Worm (Caenorhabditis elegans) whole organism, dauer: ENCODE measurements around the gene F07E5.13.
"Not testable (repeated sequence)": the region's sequence is repeated elsewhere in the genome, so short reads cannot be mapped to it uniquely, and the experiment has no call there.

Source experiments
- unc-62 ChIP-seq: sonication (generic microtip); optimal IDR thresholded peaks from 2 replicates; lab custom pipeline; 2017; ENCODE audit warnings: missing biosample characterization, missing genetic modification reagents, missing genetic modification characterization

Gene F07E5.13

DNA sequence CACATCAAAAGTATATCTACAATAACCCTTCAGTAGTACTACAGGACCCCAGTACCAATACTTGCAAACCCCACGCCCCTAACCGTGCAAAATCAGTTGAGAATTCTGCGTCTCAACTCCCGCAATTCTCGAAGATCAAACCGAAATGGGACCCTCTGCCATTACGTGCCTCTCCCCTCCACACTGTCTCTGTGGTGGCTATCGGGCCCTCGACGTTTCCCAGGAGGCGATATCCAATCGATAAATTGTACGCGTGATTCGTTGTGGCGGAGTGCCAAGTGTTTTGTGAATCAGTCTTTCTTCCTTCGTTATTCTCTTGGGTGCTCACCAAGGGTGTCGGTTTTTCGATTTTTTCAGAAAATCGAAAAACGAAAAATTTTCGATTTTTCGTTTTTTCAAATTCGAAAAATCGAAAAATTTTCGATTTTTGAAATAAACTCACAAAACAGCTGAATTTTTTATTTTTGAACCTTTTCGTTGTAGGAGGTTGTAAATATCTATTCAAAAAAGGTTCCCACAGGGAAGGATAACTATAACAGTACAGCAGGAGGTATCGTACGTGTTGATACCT lies 3.6 kb upstream of the F07E5.13 start, which contains the start of gene F07E5.12:
TSS of gene F07E5.12 (plus strand) at position 521 of the 571 bp plus-strand sequence.
- TF ChIP-seq unc-62: not testable (repeated sequence)

DNA sequence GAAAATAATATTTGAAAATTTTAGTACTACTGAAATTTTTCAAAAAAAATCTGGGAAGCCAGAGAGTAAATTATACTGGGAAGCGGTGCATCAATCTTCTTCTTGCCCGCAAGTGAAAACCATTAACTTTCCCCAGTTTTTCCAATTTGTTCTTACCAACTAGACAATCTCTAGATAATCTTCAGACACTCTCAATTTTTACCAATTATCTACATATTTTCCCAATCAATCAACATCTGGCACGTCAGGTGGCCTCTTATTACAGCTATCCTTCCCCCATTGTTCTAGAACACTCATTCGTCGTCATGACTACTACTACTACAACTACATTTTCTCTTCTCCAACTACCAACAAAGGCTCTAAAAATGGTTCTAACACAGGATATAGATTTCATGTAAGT lies 608 bp upstream of the F07E5.13 start, which contains the start of gene fbxb-6:
TSS of gene fbxb-6 (plus strand) at position 301 of the 400 bp plus-strand sequence.
- TF ChIP-seq unc-62: no peak

DNA sequence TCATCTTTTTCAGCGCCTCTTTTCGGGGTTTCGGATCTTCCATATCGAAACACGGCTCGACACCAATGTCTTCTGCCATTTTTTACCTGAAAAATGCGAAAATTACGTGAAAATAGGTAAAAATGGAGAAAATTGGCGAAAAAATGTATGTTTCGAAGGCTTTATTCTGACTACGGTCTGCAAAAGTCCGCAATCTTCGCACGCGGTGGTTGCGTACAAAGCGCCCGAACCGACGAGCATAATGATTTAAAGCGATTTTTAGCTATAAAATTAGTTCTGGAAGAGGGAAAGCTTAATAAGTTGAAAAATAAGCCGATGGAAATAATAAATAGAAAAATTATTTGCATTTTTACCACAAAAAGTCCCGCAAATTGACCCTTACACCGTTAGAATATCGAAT lies 4.9 kb downstream of the F07E5.13 start, which contains the start of gene F07E5.5:
TSS of gene F07E5.5 (minus strand) at position 86 of the 400 bp plus-strand sequence.
- no peak for TF ChIP-seq unc-62

DNA sequence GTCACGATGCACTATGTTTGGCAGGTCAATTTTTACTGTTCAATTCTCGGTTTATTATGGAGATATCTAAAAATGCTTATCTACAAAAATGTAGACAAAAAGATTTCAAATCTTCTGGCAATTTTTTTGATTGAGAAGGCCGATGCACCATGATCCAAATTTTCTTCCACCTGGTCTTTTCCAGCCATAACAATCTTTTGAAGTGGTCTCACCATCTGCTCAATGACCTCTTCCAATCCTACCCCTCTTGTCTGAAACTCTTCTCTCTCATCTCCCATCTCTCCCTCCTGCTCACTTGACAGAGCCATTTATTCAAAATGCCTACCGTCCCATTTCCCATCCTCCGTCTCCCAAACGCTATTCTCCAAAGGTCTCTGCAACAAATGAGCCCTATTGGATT lies 12.5 kb downstream of the F07E5.13 start, which contains the start of gene fbxb-35:
TSS of gene fbxb-35 (plus strand) at position 301 of the 400 bp plus-strand sequence.
- TF ChIP-seq unc-62: no peak

DNA sequence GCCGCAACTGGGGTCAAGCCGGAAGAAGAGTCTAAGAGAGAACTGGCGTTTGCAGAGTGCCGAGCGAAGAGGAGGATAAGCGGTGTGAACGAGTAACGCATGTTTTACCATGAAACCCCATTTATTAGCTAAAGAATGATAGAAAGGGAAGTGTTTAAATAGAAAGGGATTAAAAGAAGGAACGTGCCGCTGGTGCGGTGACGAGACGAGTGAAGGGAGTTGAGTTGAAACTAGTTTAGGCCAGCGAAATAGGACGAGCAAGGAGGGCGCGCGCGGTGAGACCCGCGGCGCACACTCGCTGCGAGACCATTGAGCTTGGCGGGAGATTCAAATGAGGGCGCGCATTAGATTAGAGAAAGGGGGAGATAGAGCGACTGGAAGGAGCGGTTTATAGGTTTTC lies 17.3 kb downstream of the F07E5.13 start, which contains the start of gene math-1:
TSS of gene math-1 (minus strand) at position 101 of the 400 bp plus-strand sequence.
- TF ChIP-seq unc-62: not testable (repeated sequence)

DNA sequence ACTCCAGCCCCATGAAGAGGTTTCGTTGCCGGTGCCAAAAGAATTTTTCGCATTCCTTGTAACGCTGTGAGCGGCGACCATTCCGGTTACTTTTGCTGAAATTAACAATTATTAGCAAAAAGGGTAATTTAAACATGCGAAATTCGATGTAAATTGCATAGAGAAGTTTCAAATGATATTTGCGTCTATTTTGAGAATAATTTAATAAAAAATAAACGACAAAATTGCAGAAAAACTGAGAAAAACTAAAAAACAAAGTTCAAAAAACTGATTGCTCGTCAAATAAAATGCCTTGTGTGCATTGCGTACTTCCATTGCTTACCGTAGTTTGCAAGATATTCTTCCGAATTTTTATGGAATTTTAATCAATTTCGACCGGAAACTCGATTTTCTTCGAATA lies 18.4 kb downstream of the F07E5.13 start, which contains the start of gene bath-24:
TSS of gene bath-24 (minus strand) at position 101 of the 400 bp plus-strand sequence.
- TF ChIP-seq unc-62: no peak

DNA sequence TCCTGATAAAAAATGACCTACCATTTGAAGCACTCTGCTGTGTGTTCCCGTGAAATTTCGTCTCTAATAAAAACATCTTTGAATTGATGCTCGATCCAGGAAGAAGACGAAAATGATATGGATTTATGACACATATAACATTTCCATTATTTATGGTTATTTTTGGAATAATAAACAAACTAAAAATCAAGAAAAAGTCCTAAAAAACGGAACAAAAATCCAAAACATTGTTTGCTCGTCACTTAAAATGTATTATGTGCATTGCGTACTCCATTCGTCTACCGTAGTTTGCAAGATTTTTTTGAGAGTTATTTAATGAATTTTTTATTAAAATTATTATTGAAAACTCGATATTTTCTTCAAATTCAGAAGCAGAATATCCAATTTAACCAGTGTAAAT lies 21.4 kb downstream of the F07E5.13 start, which contains the start of gene bath-20:
TSS of gene bath-20 (minus strand) at position 101 of the 400 bp plus-strand sequence.
- no peak for TF ChIP-seq unc-62

DNA sequence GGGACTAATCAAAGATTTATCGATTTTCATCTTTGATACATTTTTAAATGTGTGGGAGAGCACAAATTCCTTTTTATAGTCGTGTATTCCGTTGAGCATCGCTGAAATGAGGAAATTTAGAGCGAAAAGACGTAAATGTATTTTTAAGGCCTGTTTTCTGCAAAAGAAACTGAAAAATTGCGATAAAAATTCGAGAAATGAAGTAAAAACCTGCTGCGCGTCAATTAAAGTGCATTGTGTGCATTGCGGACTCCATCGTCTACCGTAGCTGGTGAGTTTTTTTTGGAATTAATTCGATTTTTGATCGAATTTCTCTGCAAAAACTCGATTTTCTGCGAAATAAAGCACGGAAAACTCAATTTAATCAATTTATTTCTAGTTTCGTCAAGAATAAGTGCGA lies 24.6 kb downstream of the F07E5.13 start, which contains the start of gene bath-19:
TSS of gene bath-19 (minus strand) at position 101 of the 400 bp plus-strand sequence.
- TF ChIP-seq unc-62: no peak

DNA sequence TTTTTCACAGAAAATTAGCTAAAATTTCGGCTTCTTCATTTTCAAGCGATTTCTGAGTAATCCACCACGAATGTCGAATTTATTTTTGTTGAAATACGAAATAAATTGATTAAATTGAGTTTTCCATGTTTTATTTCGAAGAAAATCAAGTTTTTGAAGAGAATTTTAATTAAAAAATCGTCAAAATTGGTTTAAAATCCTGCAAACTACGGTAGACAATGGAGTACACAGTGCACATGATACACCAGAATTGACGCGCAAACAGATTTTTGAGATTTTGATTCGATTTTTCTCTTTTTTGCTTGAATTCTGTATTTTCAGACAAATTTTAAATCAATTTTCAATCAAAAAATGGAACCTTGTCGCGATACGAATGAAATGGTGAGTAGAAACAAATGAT lies 30.6 kb downstream of the F07E5.13 start, which contains the start of gene F59H6.14:
TSS of gene F59H6.14 (plus strand) at position 301 of the 400 bp plus-strand sequence.
- no peak for TF ChIP-seq unc-62

DNA sequence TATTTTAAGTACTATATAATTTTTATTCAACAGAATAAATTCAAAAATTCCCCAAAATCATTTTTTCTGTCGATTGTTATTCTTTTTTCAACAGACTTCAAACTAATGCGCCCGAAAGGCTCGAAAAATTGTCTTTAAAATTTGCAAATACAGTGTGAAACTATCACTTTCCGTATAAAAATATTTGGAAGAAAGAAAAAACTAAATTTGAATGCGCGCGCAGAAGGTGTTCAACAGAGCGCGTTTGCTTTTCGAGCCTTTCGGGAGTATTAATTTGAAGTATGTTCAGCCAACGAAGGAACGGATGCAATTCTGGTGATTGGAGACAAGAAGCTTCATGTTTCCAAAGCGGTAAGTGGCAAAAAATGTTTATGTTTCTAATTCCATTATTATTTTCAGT lies 31.6 kb downstream of the F07E5.13 start, which contains the start of gene btb-4:
TSS of gene btb-4 (plus strand) at position 35 of the 400 bp plus-strand sequence.
- not testable (repeated sequence) for TF ChIP-seq unc-62

DNA sequence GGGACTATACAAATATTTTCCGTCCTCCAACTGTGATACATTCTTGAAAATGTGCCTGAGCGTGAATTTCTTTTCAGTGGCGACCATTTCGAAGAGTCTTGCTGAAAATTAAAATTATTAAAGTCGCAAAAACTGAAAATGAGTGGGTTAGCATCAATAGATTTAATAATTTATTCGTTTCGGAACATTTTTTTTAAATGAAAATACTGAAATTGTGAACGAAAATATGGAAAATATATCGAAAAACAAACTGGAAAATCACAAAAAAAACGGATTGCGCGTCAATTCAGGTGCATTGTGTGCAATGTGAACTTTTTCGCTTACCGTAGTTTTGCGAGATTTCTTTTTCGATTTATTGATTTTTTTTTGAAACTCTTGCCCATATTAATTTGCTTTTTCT lies 32.0 kb downstream of the F07E5.13 start, which contains the start of gene bath-5:
TSS of gene bath-5 (minus strand) at position 101 of the 400 bp plus-strand sequence.
- TF ChIP-seq unc-62: no peak

DNA sequence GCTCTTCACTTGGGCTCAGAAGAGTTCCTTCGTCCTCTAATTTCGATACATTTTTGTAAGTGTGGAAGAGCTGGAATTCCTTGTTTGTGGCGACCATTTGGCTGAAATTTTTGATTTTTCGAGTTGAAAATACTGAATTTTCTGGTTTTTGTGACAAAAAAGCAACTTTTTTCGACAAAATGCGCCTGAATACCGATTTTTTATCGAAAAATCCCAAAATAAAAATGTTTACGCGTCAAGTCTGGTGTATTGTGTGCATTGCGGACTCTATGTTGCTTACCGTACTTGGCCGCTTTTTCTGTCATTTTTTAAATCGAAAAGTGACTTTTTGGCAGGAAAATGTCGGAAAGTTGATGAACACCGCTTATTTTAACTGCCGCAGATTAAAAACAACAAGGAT lies 33.5 kb downstream of the F07E5.13 start, which contains the start of gene bath-3:
TSS of gene bath-3 (minus strand) at position 101 of the 400 bp plus-strand sequence.
- no peak for TF ChIP-seq unc-62

DNA sequence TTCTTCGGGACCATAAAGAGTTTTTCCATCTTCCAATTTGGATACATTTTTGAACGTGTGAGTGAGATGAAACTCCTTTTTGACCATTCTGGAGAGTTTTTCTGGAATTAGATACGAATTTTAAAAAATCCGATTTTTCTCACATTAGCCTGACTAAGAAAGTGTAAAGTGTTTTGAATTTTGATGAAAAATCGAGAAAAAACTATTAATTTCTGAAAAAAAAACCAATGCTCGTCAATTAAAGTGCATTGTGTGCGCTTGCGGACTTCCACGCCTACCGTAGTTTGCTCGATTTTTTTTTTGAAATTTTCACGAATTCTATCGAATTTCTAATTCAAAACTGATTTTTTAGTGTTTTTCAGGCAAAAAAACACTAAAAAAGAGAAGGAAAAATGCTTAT lies 35.2 kb downstream of the F07E5.13 start, which contains the start of gene bath-1:
TSS of gene bath-1 (minus strand) at position 101 of the 400 bp plus-strand sequence.
- TF ChIP-seq unc-62: no peak

DNA sequence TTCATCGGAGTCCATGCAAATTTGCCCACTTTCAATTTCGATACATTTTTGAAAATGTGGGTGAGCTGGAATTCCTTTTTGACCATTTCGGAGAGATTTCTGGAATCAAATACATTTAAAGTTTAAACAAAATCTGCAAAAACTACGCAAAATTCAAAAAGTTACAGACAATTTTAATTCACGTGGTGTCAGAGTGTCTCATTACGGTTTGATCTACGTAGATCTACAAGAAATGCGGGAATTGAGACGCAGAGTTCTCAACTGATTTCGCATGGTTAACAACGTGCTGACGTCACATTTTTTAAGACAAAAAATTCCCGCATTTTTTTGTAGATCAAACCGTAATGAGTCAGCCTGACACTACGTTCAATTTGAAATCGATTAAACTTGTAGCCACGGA lies 37.4 kb downstream of the F07E5.13 start, which contains the start of gene bath-21:
TSS of gene bath-21 (minus strand) at position 101 of the 400 bp plus-strand sequence.
- no peak for TF ChIP-seq unc-62

DNA sequence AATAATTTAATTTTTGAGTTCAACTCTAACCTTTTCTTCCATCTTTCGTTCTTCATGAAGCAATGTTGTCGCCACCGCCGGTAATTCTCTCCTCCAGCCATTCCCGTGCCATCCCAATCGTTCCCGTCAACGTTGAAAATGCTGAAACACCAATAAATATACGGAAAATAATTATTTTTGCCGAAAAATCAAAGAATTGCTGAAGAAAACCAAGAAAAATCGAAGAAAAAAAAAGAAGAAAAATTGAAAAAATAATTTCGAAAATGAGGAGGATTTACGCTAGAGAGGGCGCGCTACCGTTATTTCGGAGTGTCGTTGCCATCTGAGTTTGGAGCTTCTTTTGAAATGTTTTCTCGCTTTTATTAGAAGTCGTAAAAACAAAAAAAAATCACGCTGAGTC lies 40.4 kb downstream of the F07E5.13 start, which contains the start of gene cya-2:
TSS of gene cya-2 (minus strand) at position 101 of the 400 bp plus-strand sequence.
- TF ChIP-seq unc-62: not testable (repeated sequence)

DNA sequence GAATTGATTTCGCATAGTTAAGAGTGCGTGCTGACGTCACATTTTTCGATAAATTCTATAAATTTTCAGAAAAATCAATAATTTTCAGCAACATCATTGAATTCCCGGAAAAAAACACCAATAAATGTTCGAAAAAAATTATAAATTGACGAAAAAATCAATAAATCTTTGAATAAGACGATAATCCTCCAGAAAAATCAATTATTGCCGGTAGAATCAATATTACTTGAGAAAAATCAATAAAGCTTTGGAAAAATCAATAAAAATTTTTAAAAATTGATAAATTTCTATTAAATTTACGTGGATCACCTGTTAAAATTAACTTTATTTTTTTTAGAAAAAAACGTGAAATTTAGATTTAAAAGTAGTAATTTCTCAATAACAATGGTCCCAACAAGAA lies 50.0 kb downstream of the F07E5.13 start:
- no peak for TF ChIP-seq unc-62

DNA sequence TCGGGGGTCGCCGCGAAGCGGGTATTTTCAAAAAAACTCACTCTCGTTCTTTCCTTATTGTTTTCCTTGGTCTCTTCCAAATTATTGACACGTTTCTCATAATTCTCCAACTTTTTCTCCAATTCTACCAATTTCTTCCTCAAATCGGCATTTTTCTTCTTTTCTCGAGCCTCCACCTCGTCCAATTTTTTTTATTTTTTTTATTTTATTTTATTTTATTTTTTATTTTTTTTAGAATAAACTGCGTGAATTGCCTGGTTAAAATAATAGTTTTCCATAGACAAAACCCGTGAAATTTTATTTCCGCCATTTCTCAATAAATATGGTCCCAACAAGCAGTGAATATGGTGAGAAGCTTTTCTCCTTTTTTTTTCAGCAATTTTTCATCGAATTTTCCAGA lies 51.2 kb downstream of the F07E5.13 start, which contains the start of gene F59H6.15:
TSS of gene F59H6.15 (plus strand) at position 301 of the 400 bp plus-strand sequence.
- no peak for TF ChIP-seq unc-62
